Worm (Caenorhabditis elegans) whole organism, young adult: ENCODE results near the gene tdp-1.

Experiments
- madf-6 ChIP-seq: fragments of 200-800 bp; sonication (Bioruptor generic); IDR thresholded peaks from 2 replicates; pipeline ENCODE4 v1.3.6; 2022; ENCODE audit warnings: missing genetic modification reagents, missing genetic modification characterization, missing compliant biosample characterization
- pha-4 ChIP-seq: fragments of 150-350 bp; sonication (generic microtip); optimal IDR thresholded peaks from 2 replicates; lab custom pipeline; 2014; ENCODE audit warnings: missing biosample characterization, missing genetic modification reagents, missing genetic modification characterization
- snpc-4 ChIP-seq, 5 experiments: fragments of 150-350 bp in 1 of 5; sonication (generic microtip) in 4 of 5; optimal IDR thresholded peaks; 2 replicates each; lab custom pipeline; 2014 to 2018; ENCODE audit warnings: missing genetic modification characterization in 5 of 5, missing biosample characterization in 3 of 5, antibody characterized with exemption in 2 of 5, mild to moderate bottlenecking in 2 of 5, missing compliant biosample characterization in 2 of 5, missing genotype in 2 of 5, moderate library complexity in 2 of 5, missing genetic modification reagents in 1 of 5
- ztf-6 ChIP-seq: fragments of 200-800 bp; sonication (Bioruptor generic); IDR thresholded peaks from 2 replicates; pipeline ENCODE4 v1.3.6; 2022; ENCODE audit warnings: missing genetic modification reagents, missing genetic modification characterization, missing compliant biosample characterization

DNA sequence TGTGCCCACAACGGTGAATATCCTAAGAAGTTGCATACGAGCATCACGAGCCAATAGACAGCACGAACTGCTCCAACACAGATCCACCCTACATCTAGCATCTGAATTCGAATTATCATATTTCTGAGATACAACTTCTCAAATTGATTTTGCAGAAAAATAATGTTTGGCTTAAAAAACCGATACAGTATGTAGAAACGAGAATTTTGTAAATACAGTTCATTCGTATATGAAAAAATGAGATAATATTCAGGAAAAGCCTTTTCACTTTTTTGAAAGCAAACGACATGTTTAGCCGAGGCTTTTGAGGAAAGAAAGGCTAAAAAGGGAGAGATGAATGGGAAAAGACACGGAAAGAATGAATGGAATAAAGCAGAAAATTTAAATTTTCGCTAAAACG lies 43.7 kb downstream of the tdp-1 start, which contains the start of gene F37B12.3:
- TF ChIP-seq ztf-6 (GFP tag; lab: Robert Waterston, UW) (no peak), madf-6 (GFP tag; lab: Robert Waterston, UW) (no peak), snpc-4 (GFP tag; optimal IDR thresholded peaks at IDR 0.05; lab: Kevin White, UChicago) (no peak), snpc-4 (tag; optimal IDR thresholded peaks at IDR 0.05; lab: Kevin White, UChicago) (no peak), pha-4 (tag; lab: Kevin White, UChicago) (no peak)
